Fruit fly (Drosophila melanogaster): Measurements from ENCODE around the gene Ns3.

Gene Ns3

DNA sequence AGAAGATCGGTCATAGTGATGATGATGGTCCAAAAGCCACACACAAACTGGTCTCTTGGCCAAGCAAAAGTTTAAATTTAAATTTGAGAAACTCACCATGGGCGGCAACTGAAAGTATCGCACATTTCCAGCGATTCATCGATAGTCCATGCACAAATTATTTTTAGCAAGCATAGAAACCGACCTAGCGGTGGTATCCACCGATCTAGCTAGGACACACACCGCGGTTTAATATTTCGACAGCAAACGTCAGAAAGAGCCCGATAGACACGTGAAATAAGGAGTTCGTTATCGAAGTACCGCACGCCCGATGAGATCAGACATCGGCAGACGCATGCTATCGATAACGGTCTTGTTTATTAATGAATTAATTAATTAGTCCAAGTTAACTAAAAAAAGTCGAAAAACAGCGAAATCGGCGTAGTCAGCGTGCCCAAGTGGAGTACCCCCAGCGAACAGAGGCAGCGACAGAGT is 48.8 kb upstream of the Ns3 start, which contains the start of gene CG14795 (continued):
- TF ChIP-seq ewg (GFP tag; optimal IDR thresholded peaks at IDR 0.05), result peak; percentile 45
- TF ChIP-seq al (GFP tag; IDR thresholded peaks at IDR 0.05), result no peak
- TF ChIP-seq CG31441 (GFP tag; IDR thresholded peaks at IDR 0.05), result no peak
- TF ChIP-seq CG9727 (GFP tag; optimal IDR thresholded peaks at IDR 0.05), result peak; percentile 25
- TF ChIP-seq CG1832 (GFP tag; optimal IDR thresholded peaks at IDR 0.05), result no peak
- peak; percentile 23 for TF ChIP-seq CG12391 (tag; optimal IDR thresholded peaks at IDR 0.05)
- TF ChIP-seq slp2 (GFP tag; optimal IDR thresholded peaks at IDR 0.05), result no peak
- TF ChIP-seq CG17361 (GFP tag; IDR thresholded peaks at IDR 0.05), result peak; percentile 14; the same call in 1 of the 3 replicates
- TF ChIP-seq prd (optimal IDR thresholded peaks at IDR 0.05), result no peak
- peak; percentile 5; the same call in 1 of the 3 replicates for TF ChIP-seq prd (GFP tag; IDR thresholded peaks at IDR 0.05)
- peak; percentile 61 for TF ChIP-seq jumu (GFP tag; optimal IDR thresholded peaks at IDR 0.05)
- no peak for TF ChIP-seq pum (GFP tag; optimal IDR thresholded peaks at IDR 0.05)
- no peak for TF ChIP-seq NC2α (GFP tag; optimal IDR thresholded peaks at IDR 0.05)
- TF ChIP-seq CG7839 (tag; optimal IDR thresholded peaks at IDR 0.05), result peak; percentile 6
- TF ChIP-seq Ets65A (GFP tag), result peak; percentile 94
- peak; percentile 20 for TF ChIP-seq scrt (GFP tag; optimal IDR thresholded peaks at IDR 0.05)
- peak; percentile 25 for TF ChIP-seq CG8944 (GFP tag; optimal IDR thresholded peaks at IDR 0.05)
- TF ChIP-seq zen (tag; optimal IDR thresholded peaks at IDR 0.05), result peak; percentile 78
- no peak for TF ChIP-seq CG12744 (GFP tag; optimal IDR thresholded peaks at IDR 0.05)
- peak; percentile 99 for TF ChIP-seq pzg (GFP tag; optimal IDR thresholded peaks at IDR 0.05)
- peak; percentile 36 for TF ChIP-seq ftz-f1 (GFP tag; optimal IDR thresholded peaks at IDR 0.05)
- TF ChIP-seq CG13123 (GFP tag; optimal IDR thresholded peaks at IDR 0.05), result no peak
- peak; percentile 53 for TF ChIP-seq pho (GFP tag; optimal IDR thresholded peaks at IDR 0.05)
- TF ChIP-seq wdn (GFP tag; IDR thresholded peaks at IDR 0.05), result no peak
- peak in 1 of 3 experiments; percentile 49 for TF ChIP-seq Stat92E (GFP tag; optimal IDR thresholded peaks at IDR 0.05)
- peak in 1 of 2 experiments; percentile 17 for TF ChIP-seq crp (GFP tag; optimal IDR thresholded peaks at IDR 0.05)
- TF ChIP-seq Sox100B (GFP tag; optimal IDR thresholded peaks at IDR 0.05), result no peak
- TF ChIP-seq fd64A (GFP tag; optimal IDR thresholded peaks at IDR 0.05), result no peak
- peak; percentile 22 for TF ChIP-seq Deaf1 (tag; optimal IDR thresholded peaks at IDR 0.05)
- no peak for TF ChIP-seq Usf (GFP tag; optimal IDR thresholded peaks at IDR 0.05)
- no peak for TF ChIP-seq CG9215 (GFP tag; IDR thresholded peaks at IDR 0.05)
- TF ChIP-seq NFAT (GFP tag; IDR thresholded peaks at IDR 0.05), result no peak
- TF ChIP-seq Rx (GFP tag; IDR thresholded peaks at IDR 0.05), result no peak
- no peak for TF ChIP-seq CG10274 (GFP tag; optimal IDR thresholded peaks at IDR 0.05)
- no peak for TF ChIP-seq fd102C (GFP tag; optimal IDR thresholded peaks at IDR 0.05)
- TF ChIP-seq CG33213 (GFP tag; optimal IDR thresholded peaks at IDR 0.05), result peak; percentile 80
- TF ChIP-seq NC2β (GFP tag; optimal IDR thresholded peaks at IDR 0.05), result peak; percentile 67
- TF ChIP-seq kah (GFP tag; optimal IDR thresholded peaks at IDR 0.05), result no peak
- no peak for TF ChIP-seq tgo (GFP tag; IDR thresholded peaks at IDR 0.05)
- no peak for TF ChIP-seq Tbp (GFP tag; optimal IDR thresholded peaks at IDR 0.05)
- TF ChIP-seq CG43689 (GFP tag; IDR thresholded peaks at IDR 0.05), result no peak
- no peak for TF ChIP-seq CG18619 (GFP tag; optimal IDR thresholded peaks at IDR 0.05)
- TF ChIP-seq Dfd (GFP tag; optimal IDR thresholded peaks at IDR 0.05), result no peak
- peak; percentile 67 for TF ChIP-seq sd (tag; optimal IDR thresholded peaks at IDR 0.05)
- TF ChIP-seq CG17359 (tag; optimal IDR thresholded peaks at IDR 0.05), result peak; percentile 29
- TF ChIP-seq trh (GFP tag; optimal IDR thresholded peaks at IDR 0.05), result no peak
- TF ChIP-seq CG8924 (tag; optimal IDR thresholded peaks at IDR 0.05), result peak; percentile 60
- TF ChIP-seq CG13624 (GFP tag; optimal IDR thresholded peaks at IDR 0.05), result peak; percentile 60
- TF ChIP-seq pfk (GFP tag; optimal IDR thresholded peaks at IDR 0.05), result no peak
- no peak for TF ChIP-seq dmrt99B (tag; optimal IDR thresholded peaks at IDR 0.05)
- TF ChIP-seq CG15073 (GFP tag; optimal IDR thresholded peaks at IDR 0.05), result no peak
- TF ChIP-seq CG7556 (GFP tag; optimal IDR thresholded peaks at IDR 0.05), result peak; percentile 3

All from whole organism, embryonic.